Fruit fly (Drosophila melanogaster): ENCODE measurements around the gene Naprt.

DNA sequence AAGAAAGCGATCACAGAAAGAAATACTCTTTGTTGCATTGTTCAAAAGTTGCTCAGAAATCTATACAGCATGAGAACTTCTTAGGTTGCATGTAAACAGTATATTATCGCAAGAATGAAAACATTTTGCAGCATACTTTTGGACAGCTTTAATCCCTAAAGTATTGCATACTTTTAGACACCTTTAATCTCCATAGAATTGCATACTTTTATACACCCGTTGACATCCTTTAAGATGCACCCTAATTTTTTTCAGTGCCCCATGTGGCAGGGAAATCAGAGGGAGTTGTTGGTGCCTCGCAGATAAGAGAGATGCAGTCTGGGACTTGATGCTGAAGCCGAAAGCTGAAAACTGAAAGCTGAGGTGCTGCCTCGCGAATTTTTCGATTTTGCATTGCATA, 18.5 kb downstream of the Naprt start:
- TF ChIP-seq Dfd (GFP tag; optimal IDR thresholded peaks at IDR 0.05), result no peak
- no peak for TF ChIP-seq fru (GFP tag; optimal IDR thresholded peaks at IDR 0.05)
- TF ChIP-seq Rel (GFP tag; optimal IDR thresholded peaks at IDR 0.05), result no peak
- no peak for TF ChIP-seq Rel (tag; optimal IDR thresholded peaks at IDR 0.05)
- TF ChIP-seq N (GFP tag; optimal IDR thresholded peaks at IDR 0.05), result no peak
- TF ChIP-seq sv (GFP tag; optimal IDR thresholded peaks at IDR 0.05), result no peak
- TF ChIP-seq CrebA (GFP tag; optimal IDR thresholded peaks at IDR 0.05; ENCODE audit: borderline replicate concordance), result no peak
- TF ChIP-seq CG32264 (GFP tag; optimal IDR thresholded peaks at IDR 0.05), result no peak
- no peak for TF ChIP-seq OdsH (GFP tag; optimal IDR thresholded peaks at IDR 0.05)
- no peak for TF ChIP-seq Hr83 (GFP tag; optimal IDR thresholded peaks at IDR 0.05; ENCODE audit: poor library complexity, severe bottlenecking)
- TF ChIP-seq brk (GFP tag; optimal IDR thresholded peaks at IDR 0.05), result no peak

Measured in whole organism, wandering third instar larva.